Worm (Caenorhabditis elegans): ENCODE measurements around the gene clec-49.

DNA sequence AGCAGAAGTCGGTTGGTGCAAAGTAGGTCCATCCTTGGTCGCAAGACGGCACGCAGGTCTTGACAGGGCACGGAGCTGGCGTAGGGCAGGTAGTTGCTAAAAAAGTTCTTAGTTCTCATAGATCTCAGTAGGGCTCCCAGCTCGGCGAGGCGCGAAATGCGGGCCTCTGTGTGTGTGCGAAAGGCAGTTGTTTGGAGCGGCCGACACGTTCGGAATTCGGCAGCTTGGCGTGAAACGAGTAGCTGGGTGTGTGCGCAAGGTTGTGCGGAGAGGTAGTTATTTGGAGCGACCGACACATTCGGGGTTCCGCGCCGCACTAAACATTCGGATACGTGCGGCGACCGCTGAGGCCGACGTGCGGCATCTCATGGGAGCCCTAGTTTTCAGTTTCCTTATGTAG lies 1.9 kb upstream of the clec-49 start:
- TF ChIP-seq zag-1 (tag; optimal IDR thresholded peaks at IDR 0.05) (no peak), nhr-25 (tag; optimal IDR thresholded peaks at IDR 0.05) (no peak), nhr-129 (tag; optimal IDR thresholded peaks at IDR 0.05) (no peak)

Data from whole organism, L2 larva.